Fruit fly (Drosophila melanogaster) whole organism, embryonic: ENCODE measurements around the gene CG11089.
A peak's percentile ranks its signal among the peaks of the same experiment; 100 is the strongest.

Experiments used
- Abd-B ChIP-seq: fragments of 200-800 bp; sonication (Bioruptor generic); optimal IDR thresholded peaks from 2 replicates; lab custom pipeline; 2018; ENCODE audit warnings: missing biosample characterization, mild to moderate bottlenecking, missing genetic modification characterization, moderate library complexity
- CG10147 ChIP-seq: fragments of 200-800 bp; sonication (Bioruptor generic); optimal IDR thresholded peaks from 2 replicates; lab custom pipeline; 2019; ENCODE audit warnings: missing biosample characterization, mild to moderate bottlenecking, missing genetic modification characterization, moderate library complexity
- CG1233 ChIP-seq: fragments of 200-800 bp; sonication (Bioruptor generic); optimal IDR thresholded peaks from 4 replicates; lab custom pipeline; 2018; ENCODE audit warnings: missing biosample characterization, mild to moderate bottlenecking, missing genetic modification characterization
- CG13624 ChIP-seq: fragments of 200-800 bp; sonication (Bioruptor generic); optimal IDR thresholded peaks from 2 replicates; lab custom pipeline; 2016; ENCODE audit warnings: missing biosample characterization, missing genetic modification characterization
- CG14050 ChIP-seq: fragments of 200-800 bp; sonication (Bioruptor generic); IDR thresholded peaks from 3 replicates; pipeline ENCODE4 v1.3.6; 2022; ENCODE audit warnings: missing biosample characterization, missing genetic modification characterization
- CG14710 ChIP-seq: fragments of 200-800 bp; sonication (Bioruptor generic); optimal IDR thresholded peaks from 3 replicates; lab custom pipeline; 2019; ENCODE audit warnings: missing biosample characterization, mild to moderate bottlenecking, missing genetic modification characterization, moderate library complexity
- CG15696 ChIP-seq: fragments of 200-800 bp; sonication (Bioruptor generic); optimal IDR thresholded peaks from 2 replicates; lab custom pipeline; 2019; ENCODE audit warnings: missing biosample characterization, mild to moderate bottlenecking, missing genetic modification characterization, moderate library complexity
- CG1603 ChIP-seq: fragments of 200-800 bp; sonication (Bioruptor generic); optimal IDR thresholded peaks from 2 replicates; lab custom pipeline; 2019; ENCODE audit warnings: missing biosample characterization, mild to moderate bottlenecking, missing genetic modification characterization, moderate library complexity
- CG17829 ChIP-seq: fragments of 200-800 bp; optimal IDR thresholded peaks from 2 replicates; lab custom pipeline; 2019; ENCODE audit warnings: missing biosample characterization, mild to moderate bottlenecking, missing genetic modification characterization, moderate library complexity
- CG18599 ChIP-seq: fragments of 200-800 bp; sonication (Bioruptor generic); optimal IDR thresholded peaks from 3 replicates; lab custom pipeline; 2017; ENCODE audit warnings: missing biosample characterization, missing genetic modification characterization, mild to moderate bottlenecking, moderate library complexity, missing genetic modification reagents
- CG18764 ChIP-seq: fragments of 200-800 bp; sonication (Bioruptor generic); optimal IDR thresholded peaks from 3 replicates; lab custom pipeline; 2016; ENCODE audit warnings: missing biosample characterization, missing genetic modification characterization
- CG34376 ChIP-seq: fragments of 200-800 bp; sonication (Bioruptor generic); optimal IDR thresholded peaks from 2 replicates; lab custom pipeline; 2018; ENCODE audit warnings: missing biosample characterization, mild to moderate bottlenecking, missing genetic modification characterization
- CG34422 ChIP-seq: fragments of 200-800 bp; sonication (Bioruptor generic); IDR thresholded peaks from 3 replicates; pipeline ENCODE4 v1.3.6; 2022; ENCODE audit warnings: missing biosample characterization, missing genetic modification characterization
- CG4282 ChIP-seq: fragments of 200-800 bp; sonication (Bioruptor generic); optimal IDR thresholded peaks from 2 replicates; lab custom pipeline; 2016; ENCODE audit warnings: missing biosample characterization, missing genetic modification characterization
- CG5180 ChIP-seq: fragments of 200-800 bp; sonication (Bioruptor generic); optimal IDR thresholded peaks from 3 replicates; lab custom pipeline; 2017; ENCODE audit warnings: missing biosample characterization, missing genetic modification characterization, mild to moderate bottlenecking, moderate library complexity, missing genetic modification reagents
- CG9797 ChIP-seq: fragments of 200-800 bp; sonication (Bioruptor generic); optimal IDR thresholded peaks from 3 replicates; lab custom pipeline; 2018; ENCODE audit warnings: missing biosample characterization, mild to moderate bottlenecking, missing genetic modification characterization
- Dp ChIP-seq: fragments of 200-800 bp; sonication (Bioruptor generic); optimal IDR thresholded peaks from 2 replicates; lab custom pipeline; 2018; ENCODE audit warnings: missing biosample characterization, mild to moderate bottlenecking, missing genetic modification characterization, moderate library complexity
- Dref ChIP-seq: fragments of 200-800 bp; sonication (Bioruptor generic); IDR thresholded peaks from 2 replicates; pipeline ENCODE4 v1.3.6; 2022; ENCODE audit warnings: missing biosample characterization, missing genetic modification characterization
- E2f2 ChIP-seq: fragments of 200-800 bp; sonication (Bioruptor generic); IDR thresholded peaks from 2 replicates; pipeline ENCODE4 v1.3.6; 2022; ENCODE audit warnings: missing biosample characterization, missing genetic modification characterization
- HLH4C ChIP-seq: fragments of 200-800 bp; sonication (Bioruptor generic); IDR thresholded peaks from 3 replicates; pipeline ENCODE4 v1.3.6; 2022; ENCODE audit warnings: missing biosample characterization, missing genetic modification characterization; ENCODE audit not compliant: partially characterized antibody
- Hand ChIP-seq: fragments of 200-800 bp; sonication (Bioruptor generic); optimal IDR thresholded peaks from 2 replicates; lab custom pipeline; 2017; ENCODE audit warnings: mild to moderate bottlenecking, missing biosample characterization, missing genetic modification reagents, missing genetic modification characterization
- MBD-R2 ChIP-seq: fragments of 200-800 bp; sonication (Bioruptor generic); IDR thresholded peaks from 2 replicates; pipeline ENCODE4 v1.3.6; 2022; ENCODE audit warnings: missing biosample characterization, missing genetic modification characterization
- Mes4 ChIP-seq: fragments of 200-800 bp; sonication (Bioruptor generic); optimal IDR thresholded peaks from 2 replicates; lab custom pipeline; 2016; ENCODE audit warnings: missing biosample characterization, missing genetic modification characterization
- Pdp1 ChIP-seq, 2 experiments: fragments of 200-800 bp; sonication (Bioruptor generic); optimal IDR thresholded peaks; 3 replicates each; lab custom pipeline; 2016; ENCODE audit warnings: missing biosample characterization in 2 of 2, missing genetic modification characterization in 2 of 2, mild to moderate bottlenecking in 1 of 2, moderate library complexity in 1 of 2
- Ptx1 ChIP-seq: fragments of 200-800 bp; sonication (Bioruptor generic); IDR thresholded peaks from 2 replicates; pipeline ENCODE4 v1.3.6; 2022; ENCODE audit warnings: missing biosample characterization, missing genetic modification characterization
- Sox102F ChIP-seq: fragments of 200-800 bp; sonication (Bioruptor generic); optimal IDR thresholded peaks from 2 replicates; lab custom pipeline; 2018; ENCODE audit warnings: missing biosample characterization, mild to moderate bottlenecking, missing genetic modification characterization, moderate library complexity
- Stat92E ChIP-seq, 3 experiments: fragments of >200 bp in 2 of 3; fragments of 200-800 bp in 1 of 3; sonication (Bioruptor generic) in 1 of 3; optimal IDR thresholded peaks; 2 replicates each; lab custom pipeline; 2017 to 2019; ENCODE audit warnings: missing biosample characterization in 3 of 3, missing genetic modification characterization in 3 of 3, mild to moderate bottlenecking in 1 of 3, moderate library complexity in 1 of 3
- Trl ChIP-seq, 3 experiments: fragments of >200 bp in 2 of 3; fragments of 200-800 bp in 1 of 3; sonication (Bioruptor generic) in 1 of 3; optimal IDR thresholded peaks; 2 replicates in 1 of 3; 3 replicates in 2 of 3; lab custom pipeline; 2016 to 2017; ENCODE audit warnings: missing biosample characterization in 1 of 3, missing genetic modification characterization in 1 of 3
- Vsx1 ChIP-seq: fragments of 200-800 bp; sonication (Bioruptor generic); optimal IDR thresholded peaks from 2 replicates; lab custom pipeline; 2017; ENCODE audit warnings: missing biosample characterization, mild to moderate bottlenecking, missing genetic modification characterization, missing genetic modification reagents
- YL-1 ChIP-seq: fragments of 200-800 bp; sonication (Bioruptor generic); optimal IDR thresholded peaks from 3 replicates; lab custom pipeline; 2017; ENCODE audit warnings: missing biosample characterization, mild to moderate bottlenecking, missing genetic modification characterization
- bbx ChIP-seq: fragments of 200-800 bp; sonication (Bioruptor generic); IDR thresholded peaks from 2 replicates; pipeline ENCODE4 v1.3.6; 2022; ENCODE audit warnings: missing biosample characterization, missing genetic modification characterization; ENCODE audit not compliant: partially characterized antibody
- btn ChIP-seq: fragments of 200-800 bp; sonication (Bioruptor generic); optimal IDR thresholded peaks from 2 replicates; lab custom pipeline; 2016; ENCODE audit warnings: missing biosample characterization, missing genetic modification characterization
- fd96Cb ChIP-seq: fragments of 200-800 bp; sonication (Bioruptor generic); optimal IDR thresholded peaks from 2 replicates; lab custom pipeline; 2018; ENCODE audit warnings: missing biosample characterization, mild to moderate bottlenecking, missing genetic modification characterization, moderate library complexity
- gce ChIP-seq: fragments of 200-800 bp; sonication (Bioruptor generic); IDR thresholded peaks from 3 replicates; pipeline ENCODE4 v1.3.6; 2022; ENCODE audit warnings: missing biosample characterization, missing genetic modification characterization
- gcm ChIP-seq: fragments of 200-800 bp; sonication (Bioruptor generic); optimal IDR thresholded peaks from 2 replicates; lab custom pipeline; 2019; ENCODE audit warnings: missing biosample characterization, mild to moderate bottlenecking, missing genetic modification characterization, moderate library complexity
- sens ChIP-seq: fragments of 200-800 bp; sonication (Bioruptor generic); peaks from one replicate; lab custom pipeline; 2016; ENCODE audit warnings: missing biosample characterization, missing genetic modification characterization
- twi ChIP-seq: fragments of 200-800 bp; optimal IDR thresholded peaks from 2 replicates; lab custom pipeline; 2019; ENCODE audit warnings: missing biosample characterization, mild to moderate bottlenecking, missing genetic modification characterization, moderate library complexity

Gene CG11089

dm6 chr3R:24851429-24851828 is 25.4 kb upstream of the CG11089 start, which contains the start of gene Nct (continued):
- 0 out of 2 replicates have a peak, but pooled peaks have one; percentile 11 for TF ChIP-seq bbx (GFP tag; lab: Robert Waterston, UW)
- TF ChIP-seq Stat92E (GFP tag; optimal IDR thresholded peaks at IDR 0.05; lab: Kevin White, UChicago), result peak in 1 of 3 experiments; percentile 22
- TF ChIP-seq twi (tag; lab: Kevin White, UChicago), result no peak
- TF ChIP-seq CG9797, result peak; percentile 72
- TF ChIP-seq MBD-R2 (GFP tag; lab: Robert Waterston, UW), result peak; percentile 71; the same call in 1 of the 2 replicates
- peak; percentile 1 for TF ChIP-seq CG17829 (tag; lab: Kevin White, UChicago)
- no peak for TF ChIP-seq btn (GFP tag; lab: Kevin White, UChicago)
- TF ChIP-seq YL-1 (GFP tag; lab: Kevin White, UChicago), result peak; percentile 43
- no peak for TF ChIP-seq sens (GFP tag; lab: Kevin White, UChicago)
- no peak for TF ChIP-seq gcm (GFP tag; lab: Kevin White, UChicago)
- no peak for TF ChIP-seq Pdp1 (GFP tag; optimal IDR thresholded peaks at IDR 0.05; lab: Kevin White, UChicago)
- TF ChIP-seq Dref (GFP tag; lab: Robert Waterston, UW), result no peak
- TF ChIP-seq CG5180 (GFP tag; lab: Kevin White, UChicago), result no peak
- peak; percentile 60 for TF ChIP-seq Dp
- no peak for TF ChIP-seq gce
- TF ChIP-seq Sox102F (GFP tag; lab: Kevin White, UChicago), result no peak
- no peak for TF ChIP-seq Abd-B (GFP tag; lab: Kevin White, UChicago)
- TF ChIP-seq CG18599, result no peak
- no peak for TF ChIP-seq CG10147 (GFP tag; lab: Kevin White, UChicago)
- no peak for TF ChIP-seq Vsx1 (GFP tag; lab: Kevin White, UChicago)
- no peak for TF ChIP-seq CG18764 (GFP tag; lab: Kevin White, UChicago)

- TF ChIP-seq Ptx1 (no peak), CG4282 (GFP tag; lab: Kevin White, UChicago) (no peak), CG34376 (GFP tag; lab: Kevin White, UChicago) (no peak), Hand (GFP tag; lab: Kevin White, UChicago) (no peak), CG1233 (GFP tag; lab: Kevin White, UChicago) (no peak), CG13624 (GFP tag; lab: Kevin White, UChicago) (no peak), E2f2 (GFP tag; lab: Robert Waterston, UW) (no peak), CG34422 (GFP tag; lab: Robert Waterston, UW) (no peak), CG15696 (no peak), Mes4 (GFP tag; lab: Kevin White, UChicago) (no peak), HLH4C (GFP tag; lab: Robert Waterston, UW) (no peak), CG14050 (GFP tag; lab: Robert Waterston, UW) (no peak), CG1603 (tag; lab: Kevin White, UChicago) (no peak), Trl (optimal IDR thresholded peaks at IDR 0.05; lab: Kevin White, UChicago) (no peak), Trl (GFP tag; optimal IDR thresholded peaks at IDR 0.05; lab: Kevin White, UChicago) (no peak), CG14710 (tag; lab: Kevin White, UChicago) (no peak), fd96Cb (tag; lab: Kevin White, UChicago) (no peak)
Observed at dm6 chr3R:24856143-24856542, 20.7 kb upstream of the CG11089 start, which contains the start of gene HDAC11. HDAC11 (minus strand) TSS chr3R:24856243.
